Worm (Caenorhabditis elegans): ENCODE data around the gene abhd-12.

- TF ChIP-seq him-1 (tag; optimal IDR thresholded peaks at IDR 0.05), result no peak
- no peak for TF ChIP-seq dao-5 (tag; optimal IDR thresholded peaks at IDR 0.05)
These were observed 30.3 kb downstream of the abhd-12 start, which contains the start of gene Y97E10AR.6 for ce11 chrV:8013901-8014388.

Measured in whole organism, L4/young adult.